Worm (Caenorhabditis elegans) whole organism, L3 larva: ENCODE results near the gene lmp-1.

ENCODE experiments used
- ZK546.5 ChIP-seq: sonication (generic microtip); optimal IDR thresholded peaks from 2 replicates; lab custom pipeline; 2017; ENCODE audit warnings: missing biosample characterization, missing genetic modification characterization
- ceh-28 ChIP-seq: fragments of 150-350 bp; optimal IDR thresholded peaks from 2 replicates; lab custom pipeline; 2014; ENCODE audit warnings: missing biosample characterization, missing genetic modification reagents, missing genetic modification characterization
- elt-3 ChIP-seq, 3 experiments: fragments of 150-350 bp in 1 of 3; sonication (generic microtip) in 2 of 3; optimal IDR thresholded peaks; 2 replicates in 2 of 3; 4 replicates in 1 of 3; lab custom pipeline; 2014 to 2017; ENCODE audit warnings: missing biosample characterization in 3 of 3, missing genetic modification characterization in 3 of 3
- jun-1 ChIP-seq: fragments of 150-350 bp; optimal IDR thresholded peaks from 2 replicates; lab custom pipeline; 2014; ENCODE audit warnings: missing biosample characterization, missing genetic modification reagents, missing genetic modification characterization
- nhr-11 ChIP-seq: fragments of 150-350 bp; optimal IDR thresholded peaks from 2 replicates; lab custom pipeline; 2014; ENCODE audit warnings: missing biosample characterization, missing genetic modification characterization
- nhr-12 ChIP-seq: fragments of 150-350 bp; optimal IDR thresholded peaks from 2 replicates; lab custom pipeline; 2014; ENCODE audit warnings: missing biosample characterization, missing genetic modification characterization
- nhr-23 ChIP-seq: fragments of 150-350 bp; optimal IDR thresholded peaks from 2 replicates; lab custom pipeline; 2014; ENCODE audit warnings: missing biosample characterization, missing genetic modification reagents, missing genetic modification characterization
- nhr-237 ChIP-seq: fragments of 150-350 bp; optimal IDR thresholded peaks from 2 replicates; lab custom pipeline; 2014; ENCODE audit warnings: missing biosample characterization, missing genetic modification characterization
- pha-4 ChIP-seq: fragments of 150-350 bp; optimal IDR thresholded peaks from 2 replicates; lab custom pipeline; 2014; ENCODE audit warnings: missing biosample characterization, missing genetic modification reagents, missing genetic modification characterization
- pqm-1 ChIP-seq: fragments of 150-350 bp; optimal IDR thresholded peaks from 2 replicates; lab custom pipeline; 2017; ENCODE audit warnings: missing biosample characterization, missing genetic modification characterization, inconsistent platforms
- snpc-4 ChIP-seq: fragments of 150-350 bp; optimal IDR thresholded peaks from 2 replicates; lab custom pipeline; 2014; ENCODE audit warnings: missing biosample characterization, missing genetic modification characterization
- tbx-2 ChIP-seq: sonication (generic microtip); optimal IDR thresholded peaks from 2 replicates; lab custom pipeline; 2016; ENCODE audit warnings: mild to moderate bottlenecking, missing genetic modification characterization, missing compliant biosample characterization
- unc-62 ChIP-seq: fragments of 150-350 bp; sonication (generic microtip); optimal IDR thresholded peaks from 4 replicates; lab custom pipeline; 2014; ENCODE audit warnings: missing biosample characterization, missing genetic modification reagents, missing genetic modification characterization
- ztf-4 ChIP-seq: fragments of 150-350 bp; optimal IDR thresholded peaks from 2 replicates; lab custom pipeline; 2014; ENCODE audit warnings: missing biosample characterization, missing genetic modification characterization

DNA sequence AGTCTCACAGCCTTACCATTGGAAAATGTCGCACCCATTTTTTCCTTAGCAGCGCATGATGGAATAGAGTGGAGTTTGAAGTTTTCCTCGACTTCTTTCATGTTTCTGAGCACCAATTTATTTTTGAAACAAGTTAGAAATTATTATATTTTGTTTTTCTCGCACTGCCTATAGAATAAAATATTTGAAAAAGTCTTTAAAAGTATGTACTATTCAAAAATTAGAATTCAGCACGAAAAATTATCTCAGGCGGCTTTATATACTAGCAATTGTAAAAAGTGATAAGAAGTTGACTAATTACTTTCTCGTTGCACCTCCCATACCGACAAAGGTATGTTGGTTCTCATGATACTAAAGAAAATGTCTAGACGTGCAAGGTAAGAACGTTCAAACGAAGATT is 30.5 kb downstream of the lmp-1 start, which contains the start of gene C03B1.9:
- TF ChIP-seq nhr-23 (tag; lab: Kevin White, UChicago): no peak
- no peak for TF ChIP-seq elt-3 (tag; optimal IDR thresholded peaks at IDR 0.05; lab: Kevin White, UChicago)
- no peak for TF ChIP-seq nhr-237
- TF ChIP-seq ceh-28 (tag; lab: Kevin White, UChicago): no peak
- TF ChIP-seq pqm-1 (tag; lab: Kevin White, UChicago): no peak
- no peak for TF ChIP-seq snpc-4 (tag; lab: Kevin White, UChicago)
- no peak for TF ChIP-seq nhr-11 (tag; lab: Kevin White, UChicago)
- no peak for TF ChIP-seq unc-62 (GFP tag; lab: Kevin White, UChicago)
- TF ChIP-seq pha-4 (tag; lab: Kevin White, UChicago): no peak
- TF ChIP-seq ZK546.5: no peak
- TF ChIP-seq jun-1: no peak
- TF ChIP-seq ztf-4 (tag; lab: Kevin White, UChicago): no peak
- no peak for TF ChIP-seq nhr-12
- no peak for TF ChIP-seq tbx-2 (tag; lab: Kevin White, UChicago)
